Worm (Caenorhabditis elegans) whole organism, L1 larva: ENCODE results near the gene Y32B12A.5.

Experiments used
- jun-1 ChIP-seq: fragments of 150-350 bp; optimal IDR thresholded peaks from 2 replicates; lab custom pipeline; 2014; ENCODE audit warnings: missing biosample characterization, missing genetic modification reagents, missing genetic modification characterization
- nhr-71 ChIP-seq: sonication (generic microtip); optimal IDR thresholded peaks from 2 replicates; lab custom pipeline; 2016; ENCODE audit warnings: mild to moderate bottlenecking, missing genetic modification characterization, moderate library complexity, missing compliant biosample characterization
- pqm-1 ChIP-seq: sonication (generic microtip); optimal IDR thresholded peaks from 3 replicates; lab custom pipeline; 2017; ENCODE audit warnings: missing biosample characterization, missing genetic modification characterization
- tbx-2 ChIP-seq: sonication (generic microtip); optimal IDR thresholded peaks from 2 replicates; lab custom pipeline; 2016; ENCODE audit warnings: missing genetic modification characterization, missing compliant biosample characterization

ce11 chrV:16483681-16484080 lies 3.7 kb downstream of the Y32B12A.5 start, which contains the start of gene srh-139:
- no peak for TF ChIP-seq tbx-2 (tag; lab: Kevin White, UChicago)
- no peak for TF ChIP-seq pqm-1 (tag; lab: Kevin White, UChicago)
- no peak for TF ChIP-seq jun-1 (tag; lab: Kevin White, UChicago)
- no peak for TF ChIP-seq nhr-71 (tag; lab: Kevin White, UChicago)
